Worm (Caenorhabditis elegans) whole organism, L1 larva: ENCODE results near the gene F07B10.7.

Source experiments
- alr-1 ChIP-seq: fragments of 200-800 bp; sonication (Bioruptor generic); optimal IDR thresholded peaks from 2 replicates; lab custom pipeline; 2018; ENCODE audit warnings: borderline replicate concordance, mild to moderate bottlenecking, missing genetic modification characterization, missing compliant biosample characterization
- ces-1 ChIP-seq: fragments of 150-350 bp; optimal IDR thresholded peaks from 2 replicates; lab custom pipeline; 2014; ENCODE audit warnings: missing biosample characterization, missing genetic modification reagents, missing genetic modification characterization
- lsy-2 ChIP-seq, 2 experiments: fragments of 150-350 bp; optimal IDR thresholded peaks; 2 replicates each; lab custom pipeline; 2014; ENCODE audit warnings: missing biosample characterization in 2 of 2, missing genetic modification characterization in 2 of 2
- sptf-1 ChIP-seq: fragments of 150-350 bp; optimal IDR thresholded peaks from 2 replicates; lab custom pipeline; 2014; ENCODE audit warnings: missing biosample characterization, missing genetic modification characterization

DNA sequence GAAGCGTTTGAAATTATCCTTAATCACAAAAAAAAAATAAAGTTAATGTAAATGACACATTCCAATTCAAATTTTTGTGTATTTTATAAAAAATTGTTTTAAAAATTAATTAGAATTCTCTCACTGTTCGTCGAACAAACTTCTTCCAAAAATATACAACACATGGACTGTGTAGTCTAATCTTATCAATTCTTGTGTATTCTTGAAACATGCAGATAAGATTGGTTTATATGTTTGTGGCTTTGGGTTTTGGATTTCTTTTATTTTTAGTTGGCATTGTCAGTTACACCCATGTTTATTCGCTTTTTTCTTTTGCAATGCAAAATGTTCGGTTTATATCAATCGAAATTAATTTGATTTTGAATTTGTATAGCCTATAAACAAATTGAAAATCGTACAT, 40.1 kb downstream of the F07B10.7 start:
- no peak for TF ChIP-seq sptf-1 (tag; lab: Kevin White, UChicago)
- no peak for TF ChIP-seq alr-1 (tag; lab: Kevin White, UChicago)
- TF ChIP-seq ces-1: no peak
- TF ChIP-seq lsy-2 (tag; optimal IDR thresholded peaks at IDR 0.05; lab: Kevin White, UChicago): no peak
